Worm (Caenorhabditis elegans): ENCODE results near the gene F25E5.2.

The F25E5.2 gene

ce11 chrV:7413107-7413774 is 41.9 kb upstream of the F25E5.2 start, which contains the start of gene F18E3.11:
Gene F18E3.11 (plus strand): TSS chrV:7413482.
- TF ChIP-seq ceh-16 (tag; optimal IDR thresholded peaks at IDR 0.05) = no peak
- peak; percentile 71 for TF ChIP-seq skn-1 (tag; optimal IDR thresholded peaks at IDR 0.05)
- TF ChIP-seq ama-1 (optimal IDR thresholded peaks at IDR 0.05) = peak; percentile 84
- TF ChIP-seq fos-1 (tag; optimal IDR thresholded peaks at IDR 0.05) = no peak
- TF ChIP-seq nhr-12 (tag; optimal IDR thresholded peaks at IDR 0.05) = no peak
- TF ChIP-seq ceh-9 (tag; optimal IDR thresholded peaks at IDR 0.05) = no peak
- TF ChIP-seq snpc-4 (tag; optimal IDR thresholded peaks at IDR 0.05) = no peak
- no peak for TF ChIP-seq eor-1 (tag; optimal IDR thresholded peaks at IDR 0.05)
- peak in 1 of 3 experiments; percentile 23 for TF ChIP-seq elt-3 (tag; optimal IDR thresholded peaks at IDR 0.05)
- no peak for TF ChIP-seq R02D3.7 (tag; optimal IDR thresholded peaks at IDR 0.05)
- no peak for TF ChIP-seq zag-1 (tag; optimal IDR thresholded peaks at IDR 0.05)
- no peak for TF ChIP-seq nhr-11 (tag; optimal IDR thresholded peaks at IDR 0.05)
- TF ChIP-seq nhr-67 (tag; optimal IDR thresholded peaks at IDR 0.05) = no peak
- TF ChIP-seq nhr-28 (tag; optimal IDR thresholded peaks at IDR 0.05) = no peak
- no peak for TF ChIP-seq tbx-2 (tag; optimal IDR thresholded peaks at IDR 0.05)
- no peak for TF ChIP-seq lin-39 (tag; optimal IDR thresholded peaks at IDR 0.05)
- peak; percentile 71 for TF ChIP-seq nhr-25 (tag; optimal IDR thresholded peaks at IDR 0.05)
- TF ChIP-seq nhr-23 (tag; optimal IDR thresholded peaks at IDR 0.05) = peak; percentile 71
- no peak for TF ChIP-seq fkh-2 (tag; optimal IDR thresholded peaks at IDR 0.05)
- TF ChIP-seq fkh-10 (GFP tag; optimal IDR thresholded peaks at IDR 0.05) = no peak
- no peak for TF ChIP-seq mdl-1 (tag; optimal IDR thresholded peaks at IDR 0.05)
- no peak for TF ChIP-seq ceh-82 (tag; optimal IDR thresholded peaks at IDR 0.05)
- TF ChIP-seq nhr-43 (tag; optimal IDR thresholded peaks at IDR 0.05; ENCODE audit: poor library complexity, severe bottlenecking) = peak; percentile 84
- no peak for TF ChIP-seq pqm-1 (tag; optimal IDR thresholded peaks at IDR 0.05)
- TF ChIP-seq nhr-237 (tag; optimal IDR thresholded peaks at IDR 0.05) = no peak

- TF ChIP-seq eor-1 (tag; optimal IDR thresholded peaks at IDR 0.05) (no peak), ama-1 (optimal IDR thresholded peaks at IDR 0.05) (peak; percentile 83)
These were observed 40.2 kb upstream of the F25E5.2 start, which contains the start of gene F18E3.12 for ce11 chrV:7414909-7415308. Gene F18E3.12 (plus strand): TSS chrV:7414985.

- no peak for TF ChIP-seq nhr-237 (tag; optimal IDR thresholded peaks at IDR 0.05)
- TF ChIP-seq nhr-28 (tag; optimal IDR thresholded peaks at IDR 0.05) = no peak
- no peak for TF ChIP-seq ceh-82 (tag; optimal IDR thresholded peaks at IDR 0.05)
- TF ChIP-seq egl-27 (tag; optimal IDR thresholded peaks at IDR 0.05) = peak; percentile 22
- no peak for TF ChIP-seq snpc-4 (tag; optimal IDR thresholded peaks at IDR 0.05)
- TF ChIP-seq elt-1 (tag; optimal IDR thresholded peaks at IDR 0.05) = no peak
- no peak for TF ChIP-seq fos-1 (tag; optimal IDR thresholded peaks at IDR 0.05)
- peak; percentile 33 to 44 (median 38) for TF ChIP-seq elt-3 (tag; optimal IDR thresholded peaks at IDR 0.05)
- TF ChIP-seq lsy-12 (tag; optimal IDR thresholded peaks at IDR 0.05) = peak; percentile 7
- TF ChIP-seq nhr-23 (tag; optimal IDR thresholded peaks at IDR 0.05) = peak; percentile 85
- peak; percentile 37 for TF ChIP-seq jun-1 (tag; optimal IDR thresholded peaks at IDR 0.05)
- no peak for TF ChIP-seq mml-1 (tag; optimal IDR thresholded peaks at IDR 0.05)
- TF ChIP-seq tbx-2 (tag; optimal IDR thresholded peaks at IDR 0.05) = peak; percentile 34
- TF ChIP-seq elt-2 (tag; optimal IDR thresholded peaks at IDR 0.05) = no peak
- no peak for TF ChIP-seq eor-1 (tag; optimal IDR thresholded peaks at IDR 0.05)
- no peak for TF ChIP-seq ceh-16 (tag; optimal IDR thresholded peaks at IDR 0.05)
- TF ChIP-seq daf-12 (tag; optimal IDR thresholded peaks at IDR 0.05) = no peak
- TF ChIP-seq nhr-43 (tag; optimal IDR thresholded peaks at IDR 0.05; ENCODE audit: poor library complexity, severe bottlenecking) = peak; percentile 93
- peak; percentile 93 for TF ChIP-seq ama-1 (optimal IDR thresholded peaks at IDR 0.05)
- TF ChIP-seq nhr-25 (tag; optimal IDR thresholded peaks at IDR 0.05) = peak; percentile 92
These were observed 39.2 kb upstream of the F25E5.2 start, which contains the start of gene F18E3.13 for ce11 chrV:7415780-7416428. Gene F18E3.13 (plus strand): TSS chrV:7416164.

ce11 chrV:7416569-7416968 is 38.5 kb upstream of the F25E5.2 start:
- TF ChIP-seq nhr-43 (tag; optimal IDR thresholded peaks at IDR 0.05; ENCODE audit: poor library complexity, severe bottlenecking) (peak; percentile 20), nhr-12 (tag; optimal IDR thresholded peaks at IDR 0.05) (no peak), ama-1 (optimal IDR thresholded peaks at IDR 0.05) (peak; percentile 57), nhr-23 (tag; optimal IDR thresholded peaks at IDR 0.05) (peak; percentile 7)

All from whole organism, L3 larva.